Fruit fly (Drosophila melanogaster) whole organism, embryonic: ENCODE data around the gene Mlc2.

Experiments
- Ada2b ChIP-seq: fragments of 200-800 bp; sonication (Bioruptor generic); IDR thresholded peaks from 2 replicates; pipeline ENCODE4 v1.3.6; 2022; ENCODE audit warnings: missing biosample characterization, missing genetic modification characterization
- Aef1 ChIP-seq: fragments of 200-800 bp; sonication (Bioruptor generic); IDR thresholded peaks from 3 replicates; pipeline ENCODE4 v1.3.6; 2022; ENCODE audit warnings: missing biosample characterization, missing genetic modification characterization
- Atf-2 ChIP-seq: fragments of 200-800 bp; sonication (Bioruptor generic); optimal IDR thresholded peaks from 2 replicates; lab custom pipeline; 2016; ENCODE audit warnings: missing biosample characterization, missing genetic modification characterization
- Awh ChIP-seq: fragments of 200-800 bp; sonication (Bioruptor generic); IDR thresholded peaks from 2 replicates; pipeline ENCODE4, ENCODE4 v1.3.6; 2022; ENCODE audit warnings: missing biosample characterization, missing genetic modification characterization
- Bteb2 ChIP-seq: fragments of 200-800 bp; sonication (Bioruptor generic); optimal IDR thresholded peaks from 2 replicates; lab custom pipeline; 2016; ENCODE audit warnings: missing biosample characterization, missing genetic modification characterization
- CG10366 ChIP-seq: fragments of 200-800 bp; sonication (Bioruptor generic); IDR thresholded peaks from 2 replicates; pipeline ENCODE4 v1.3.6; 2022; ENCODE audit warnings: missing biosample characterization, missing genetic modification characterization
- CG10431 ChIP-seq: fragments of 200-800 bp; sonication (Bioruptor generic); optimal IDR thresholded peaks from 3 replicates; lab custom pipeline; 2018; ENCODE audit warnings: missing biosample characterization, mild to moderate bottlenecking, missing genetic modification characterization
- CG11504 ChIP-seq: fragments of 200-800 bp; sonication (Bioruptor generic); optimal IDR thresholded peaks from 3 replicates; lab custom pipeline; 2019; ENCODE audit warnings: missing biosample characterization, mild to moderate bottlenecking, missing genetic modification characterization, moderate library complexity
- CG12391 ChIP-seq: fragments of 200-800 bp; sonication (Bioruptor generic); optimal IDR thresholded peaks from 3 replicates; lab custom pipeline; 2018; ENCODE audit warnings: missing biosample characterization, mild to moderate bottlenecking, missing genetic modification characterization, moderate library complexity
- CG13424 ChIP-seq: fragments of 200-800 bp; sonication (Bioruptor generic); optimal IDR thresholded peaks from 2 replicates; lab custom pipeline; 2019; ENCODE audit warnings: missing biosample characterization, mild to moderate bottlenecking, missing genetic modification characterization, moderate library complexity
- CG15514 ChIP-seq: fragments of 200-800 bp; sonication (Bioruptor generic); optimal IDR thresholded peaks from 3 replicates; lab custom pipeline; 2017; ENCODE audit warnings: missing biosample characterization, missing genetic modification characterization, mild to moderate bottlenecking, moderate library complexity, missing genetic modification reagents
- CG17612 ChIP-seq: fragments of 200-800 bp; sonication (Bioruptor generic); IDR thresholded peaks from 2 replicates; pipeline ENCODE4 v1.3.6; 2022; ENCODE audit warnings: missing biosample characterization, missing genetic modification characterization
- CG2678 ChIP-seq: fragments of 200-800 bp; sonication (Bioruptor generic); optimal IDR thresholded peaks from 3 replicates; lab custom pipeline; 2019; ENCODE audit warnings: missing biosample characterization, mild to moderate bottlenecking, missing genetic modification characterization, moderate library complexity
- CG32532 ChIP-seq: fragments of 200-800 bp; sonication (Bioruptor generic); IDR thresholded peaks from 2 replicates; pipeline ENCODE4 v1.3.6; 2022; ENCODE audit warnings: missing biosample characterization, missing genetic modification characterization
- CG4360 ChIP-seq: fragments of 200-800 bp; sonication (Bioruptor generic); IDR thresholded peaks from 2 replicates; pipeline ENCODE4 v1.3.6; 2022; ENCODE audit warnings: missing biosample characterization, missing genetic modification characterization
- CG5245 ChIP-seq: fragments of 200-800 bp; sonication (Bioruptor generic); optimal IDR thresholded peaks from 3 replicates; lab custom pipeline; 2016; ENCODE audit warnings: missing biosample characterization, missing genetic modification characterization
- CG6689 ChIP-seq: fragments of 200-800 bp; sonication (Bioruptor generic); IDR thresholded peaks from 2 replicates; pipeline ENCODE4 v1.3.6; 2022; ENCODE audit warnings: missing biosample characterization, missing genetic modification characterization
- CG6813 ChIP-seq: fragments of 200-800 bp; sonication (Bioruptor generic); optimal IDR thresholded peaks from 2 replicates; lab custom pipeline; 2017; ENCODE audit warnings: missing biosample characterization, missing genetic modification characterization, mild to moderate bottlenecking, moderate library complexity, missing genetic modification reagents
- CG7357 ChIP-seq: fragments of 200-800 bp; sonication (Bioruptor generic); IDR thresholded peaks from 3 replicates; pipeline ENCODE4 v1.3.6; 2022; ENCODE audit warnings: missing biosample characterization, missing genetic modification characterization
- CG8089 ChIP-seq: fragments of 200-800 bp; sonication (Bioruptor generic); optimal IDR thresholded peaks from 3 replicates; lab custom pipeline; 2016; ENCODE audit warnings: missing biosample characterization, missing genetic modification characterization
- CG8388 ChIP-seq: fragments of 200-800 bp; sonication (Bioruptor generic); optimal IDR thresholded peaks from 2 replicates; lab custom pipeline; 2019; ENCODE audit warnings: missing biosample characterization, mild to moderate bottlenecking, missing genetic modification characterization, moderate library complexity
- CG9437 ChIP-seq: fragments of 200-800 bp; sonication (Bioruptor generic); optimal IDR thresholded peaks from 2 replicates; lab custom pipeline; 2018; ENCODE audit warnings: missing biosample characterization, mild to moderate bottlenecking, missing genetic modification characterization
- Chrac-16 ChIP-seq: fragments of 200-800 bp; sonication (Bioruptor generic); optimal IDR thresholded peaks from 3 replicates; lab custom pipeline; 2016; ENCODE audit warnings: missing biosample characterization, missing genetic modification characterization
- Dbx ChIP-seq: fragments of 200-800 bp; sonication (Bioruptor generic); IDR thresholded peaks from 3 replicates; pipeline ENCODE4 v1.3.6; 2022; ENCODE audit warnings: missing biosample characterization, missing genetic modification characterization
- H2.0 ChIP-seq: fragments of 200-800 bp; sonication (Bioruptor generic); IDR thresholded peaks from 2 replicates; pipeline ENCODE4 v1.3.6; 2022; ENCODE audit warnings: missing biosample characterization, missing genetic modification characterization
- HLH3B ChIP-seq: fragments of 200-800 bp; sonication (Bioruptor generic); IDR thresholded peaks from 2 replicates; pipeline ENCODE4 v1.3.6; 2022; ENCODE audit warnings: missing biosample characterization, missing genetic modification characterization
- Hr39 ChIP-seq: fragments of >200 bp; optimal IDR thresholded peaks from 2 replicates; lab custom pipeline; 2017
- Hr51 ChIP-seq, 2 experiments: fragments of 200-800 bp; sonication (Bioruptor generic); optimal IDR thresholded peaks; 2 replicates in 1 of 2; 3 replicates in 1 of 2; lab custom pipeline; 2016 to 2018; ENCODE audit warnings: missing biosample characterization in 2 of 2, missing genetic modification characterization in 2 of 2, mild to moderate bottlenecking in 1 of 2, moderate library complexity in 1 of 2
- Lhr ChIP-seq: fragments of 200-800 bp; sonication (Bioruptor generic); optimal IDR thresholded peaks from 3 replicates; lab custom pipeline; 2017; ENCODE audit warnings: mild to moderate bottlenecking, missing biosample characterization, missing genetic modification reagents, missing genetic modification characterization
- Oli ChIP-seq: fragments of 200-800 bp; sonication (Bioruptor generic); optimal IDR thresholded peaks from 2 replicates; lab custom pipeline; 2018; ENCODE audit warnings: missing biosample characterization, mild to moderate bottlenecking, missing genetic modification characterization, moderate library complexity
- PHDP ChIP-seq: fragments of 200-800 bp; sonication (Bioruptor generic); optimal IDR thresholded peaks from 3 replicates; lab custom pipeline; 2018; ENCODE audit warnings: missing biosample characterization, mild to moderate bottlenecking, missing genetic modification characterization, moderate library complexity
- Pdp1 ChIP-seq, 2 experiments: fragments of 200-800 bp; sonication (Bioruptor generic); optimal IDR thresholded peaks; 3 replicates each; lab custom pipeline; 2016; ENCODE audit warnings: missing biosample characterization in 2 of 2, missing genetic modification characterization in 2 of 2, mild to moderate bottlenecking in 1 of 2, moderate library complexity in 1 of 2
- Sox100B ChIP-seq: fragments of 200-800 bp; sonication (Bioruptor generic); optimal IDR thresholded peaks from 3 replicates; lab custom pipeline; 2018; ENCODE audit warnings: missing biosample characterization, mild to moderate bottlenecking, missing genetic modification characterization
- Vsx1 ChIP-seq: fragments of 200-800 bp; sonication (Bioruptor generic); optimal IDR thresholded peaks from 2 replicates; lab custom pipeline; 2017; ENCODE audit warnings: missing biosample characterization, mild to moderate bottlenecking, missing genetic modification characterization, missing genetic modification reagents
- al ChIP-seq: fragments of 200-800 bp; sonication (Bioruptor generic); IDR thresholded peaks from 2 replicates; pipeline ENCODE4 v1.3.6; 2022; ENCODE audit warnings: missing biosample characterization, missing genetic modification characterization
- crp ChIP-seq, 2 experiments: fragments of 200-800 bp; sonication (Bioruptor generic); optimal IDR thresholded peaks; 2 replicates in 1 of 2; 3 replicates in 1 of 2; lab custom pipeline; 2017; ENCODE audit warnings: missing biosample characterization in 2 of 2, missing genetic modification characterization in 2 of 2, mild to moderate bottlenecking in 1 of 2, moderate library complexity in 1 of 2
- grau ChIP-seq: fragments of 200-800 bp; optimal IDR thresholded peaks from 3 replicates; lab custom pipeline; 2019; ENCODE audit warnings: missing biosample characterization, mild to moderate bottlenecking, missing genetic modification characterization, moderate library complexity
- gsb-n ChIP-seq: fragments of 200-800 bp; sonication (Bioruptor generic); optimal IDR thresholded peaks from 3 replicates; lab custom pipeline; 2018; ENCODE audit warnings: missing biosample characterization, mild to moderate bottlenecking, missing genetic modification characterization
- h ChIP-seq: fragments of >200 bp; optimal IDR thresholded peaks from 2 replicates; lab custom pipeline; 2017
- lab ChIP-seq: fragments of 200-800 bp; sonication (Bioruptor generic); optimal IDR thresholded peaks from 3 replicates; lab custom pipeline; 2017; ENCODE audit warnings: missing biosample characterization, missing genetic modification characterization, mild to moderate bottlenecking, moderate library complexity, missing genetic modification reagents
- maf-S ChIP-seq: fragments of 200-800 bp; sonication (Bioruptor generic); optimal IDR thresholded peaks from 2 replicates; lab custom pipeline; 2016; ENCODE audit warnings: missing biosample characterization, missing genetic modification characterization
- oc ChIP-seq: fragments of 200-800 bp; sonication (Bioruptor generic); optimal IDR thresholded peaks from 2 replicates; lab custom pipeline; 2018; ENCODE audit warnings: missing biosample characterization, mild to moderate bottlenecking, missing genetic modification characterization, moderate library complexity
- phol ChIP-seq: fragments of 200-800 bp; sonication (Bioruptor generic); optimal IDR thresholded peaks from 3 replicates; lab custom pipeline; 2018; ENCODE audit warnings: missing biosample characterization, mild to moderate bottlenecking, missing genetic modification characterization, moderate library complexity
- pnt ChIP-seq: fragments of 200-800 bp; sonication (Bioruptor generic); optimal IDR thresholded peaks from 3 replicates; lab custom pipeline; 2016; ENCODE audit warnings: missing biosample characterization, missing genetic modification characterization
- prd ChIP-seq, 3 experiments: fragments of >200 bp in 2 of 3; fragments of 200-800 bp in 1 of 3; sonication (Bioruptor generic) in 1 of 3; optimal IDR thresholded peaks in 2 of 3; IDR thresholded peaks in 1 of 3; 2 replicates in 2 of 3; 3 replicates in 1 of 3; pipeline versions ENCODE4 v1.3.6 to Lab custom; 2017 to 2022; ENCODE audit warnings: missing biosample characterization in 1 of 3, missing genetic modification characterization in 1 of 3
- sob ChIP-seq: fragments of 200-800 bp; sonication (Bioruptor generic); IDR thresholded peaks from 2 replicates; pipeline ENCODE4 v1.3.6; 2022; ENCODE audit warnings: missing biosample characterization, missing genetic modification characterization
- sr ChIP-seq: fragments of 200-800 bp; sonication (Bioruptor generic); IDR thresholded peaks from 3 replicates; pipeline ENCODE4 v1.3.6; 2022; ENCODE audit warnings: missing biosample characterization, missing genetic modification characterization
- unpg ChIP-seq: fragments of 200-800 bp; sonication (Bioruptor generic); optimal IDR thresholded peaks from 3 replicates; lab custom pipeline; 2018; ENCODE audit warnings: missing biosample characterization, mild to moderate bottlenecking, missing genetic modification characterization, moderate library complexity
- yki ChIP-seq: fragments of >200 bp; optimal IDR thresholded peaks from 3 replicates; lab custom pipeline; 2018
- zen ChIP-seq: fragments of 200-800 bp; sonication (Bioruptor generic); optimal IDR thresholded peaks from 3 replicates; lab custom pipeline; 2018; ENCODE audit warnings: missing biosample characterization, mild to moderate bottlenecking, missing genetic modification characterization, moderate library complexity
- zfh1 ChIP-seq: fragments of 200-800 bp; sonication (Bioruptor generic); IDR thresholded peaks from 3 replicates; pipeline ENCODE4 v1.3.6; 2022; ENCODE audit warnings: missing biosample characterization, missing genetic modification characterization

Gene Mlc2

DNA sequence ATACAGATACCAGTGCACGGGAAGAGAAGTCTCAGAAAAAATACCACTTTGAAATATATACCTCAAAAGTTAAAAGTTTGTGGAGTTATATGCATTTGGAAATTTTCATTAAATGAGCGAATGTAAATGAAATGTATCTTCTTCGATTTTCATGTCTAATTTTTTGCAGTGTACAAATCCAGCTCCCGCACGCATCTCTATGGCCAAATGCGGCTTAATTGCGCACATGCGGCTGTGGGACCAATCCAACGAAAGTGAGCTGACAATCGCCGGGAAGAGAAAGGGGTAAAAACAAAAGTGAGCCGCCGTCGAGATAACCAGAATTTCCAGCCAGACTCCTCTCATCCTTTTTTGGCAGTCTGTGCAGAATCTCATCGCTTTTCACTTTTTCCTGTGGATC lies 10.2 kb downstream of the Mlc2 start (continued):
- no peak for TF ChIP-seq al (GFP tag; lab: Robert Waterston, UW)
- TF ChIP-seq sr (GFP tag; lab: Robert Waterston, UW) = 0 out of 3 replicates have a peak, but pooled peaks have one; percentile 29
- no peak for TF ChIP-seq CG17612 (GFP tag; lab: Robert Waterston, UW)
- TF ChIP-seq oc (tag; lab: Kevin White, UChicago) = peak; percentile 80
- TF ChIP-seq CG11504 (tag; lab: Kevin White, UChicago) = no peak
- no peak for TF ChIP-seq Aef1 (GFP tag; lab: Robert Waterston, UW)
- no peak for TF ChIP-seq CG32532
- TF ChIP-seq CG13424 (tag; lab: Kevin White, UChicago) = peak; percentile 4
- TF ChIP-seq Vsx1 (GFP tag; lab: Kevin White, UChicago) = no peak
- no peak for TF ChIP-seq zen
- no peak for TF ChIP-seq CG4360
- peak; percentile 54; the same call in 2 of the 3 replicates for TF ChIP-seq zfh1 (GFP tag; lab: Robert Waterston, UW)
- TF ChIP-seq unpg (GFP tag; lab: Kevin White, UChicago) = peak; percentile 38
- peak; percentile 3 for TF ChIP-seq gsb-n (tag; lab: Kevin White, UChicago)
- TF ChIP-seq CG8089 (GFP tag; lab: Kevin White, UChicago) = peak; percentile 9
- TF ChIP-seq Sox100B = peak; percentile 20
- peak; percentile 28; the same call in 1 of the 2 replicates for TF ChIP-seq Ada2b (GFP tag; lab: Robert Waterston, UW)
- TF ChIP-seq CG9437 (GFP tag; lab: Kevin White, UChicago) = no peak
- no peak for TF ChIP-seq CG5245 (GFP tag; lab: Kevin White, UChicago)
- no peak for TF ChIP-seq h (lab: Kevin White, UChicago)
- no peak for TF ChIP-seq CG15514
- peak in 1 of 2 experiments; percentile 26 for TF ChIP-seq Pdp1 (GFP tag; optimal IDR thresholded peaks at IDR 0.05; lab: Kevin White, UChicago)
- TF ChIP-seq Atf-2 (GFP tag; lab: Kevin White, UChicago) = no peak
- TF ChIP-seq sob (GFP tag; lab: Robert Waterston, UW) = peak; percentile 48; the same call in 1 of the 2 replicates
- TF ChIP-seq CG8388 (GFP tag; lab: Kevin White, UChicago) = peak; percentile 35
- TF ChIP-seq crp (GFP tag; optimal IDR thresholded peaks at IDR 0.05; lab: Kevin White, UChicago) = no peak
- TF ChIP-seq CG2678 = peak; percentile 20
- TF ChIP-seq phol (tag; lab: Kevin White, UChicago) = peak; percentile 42
- peak; percentile 25 for TF ChIP-seq grau (tag; lab: Kevin White, UChicago)
- no peak for TF ChIP-seq Hr39 (lab: Kevin White, UChicago)
- peak in 1 of 2 experiments; percentile 49 for TF ChIP-seq Hr51 (GFP tag; optimal IDR thresholded peaks at IDR 0.05; lab: Kevin White, UChicago)
- peak; percentile 38; the same call in 1 of the 2 replicates for TF ChIP-seq CG6689 (GFP tag; lab: Robert Waterston, UW)
- peak; percentile 9 for TF ChIP-seq PHDP (tag; lab: Kevin White, UChicago)
- TF ChIP-seq pnt (GFP tag; lab: Kevin White, UChicago) = peak; percentile 40
- no peak for TF ChIP-seq maf-S (GFP tag; lab: Kevin White, UChicago)
- TF ChIP-seq Awh (GFP tag; lab: Robert Waterston, UW) = peak; percentile 34; the same call in 1 of the 2 replicates
- TF ChIP-seq yki (lab: Kevin White, UChicago) = no peak
- TF ChIP-seq CG10366 (GFP tag; lab: Robert Waterston, UW) = peak; percentile 34
- no peak for TF ChIP-seq Lhr (GFP tag; lab: Kevin White, UChicago)
- TF ChIP-seq CG6813 (GFP tag; lab: Kevin White, UChicago) = no peak
- TF ChIP-seq HLH3B (GFP tag; lab: Robert Waterston, UW) = peak; percentile 64
- TF ChIP-seq Oli (tag; lab: Kevin White, UChicago) = peak; percentile 28
- TF ChIP-seq Dbx (GFP tag; lab: Robert Waterston, UW) = no peak
- no peak for TF ChIP-seq CG10431 (GFP tag; lab: Kevin White, UChicago)
- no peak for TF ChIP-seq CG7357
- 0 out of 2 replicates have a peak, but pooled peaks have one; percentile 30 for TF ChIP-seq H2.0 (GFP tag; lab: Robert Waterston, UW)
- peak; percentile 5 for TF ChIP-seq CG12391
- TF ChIP-seq prd (optimal IDR thresholded peaks at IDR 0.05; lab: Kevin White, UChicago) = no peak
- peak; percentile 72; the same call in 2 of the 3 replicates for TF ChIP-seq prd (GFP tag; IDR thresholded peaks at IDR 0.05; lab: Robert Waterston, UW)
- no peak for TF ChIP-seq Chrac-16 (GFP tag; lab: Kevin White, UChicago)
- TF ChIP-seq Bteb2 (GFP tag; lab: Kevin White, UChicago) = no peak
- peak; percentile 29 for TF ChIP-seq lab (GFP tag; lab: Kevin White, UChicago)
